Comparison of ENCODE assay signal across 3 worm cellular contexts in genomic region chrIV:8758620-8759019, ce11.
TF ChIP-seq lines count a peak whose summit lies in the region.

No protein-coding gene starts in this region.

TF ChIP-seq in whole organism, L1 larva, 84 proteins besides CTCF, POLR2A, EP300 and RAD21 (continued from another document and continues in another):
- TF ChIP-seq nhr-76 (tag; optimal IDR thresholded peaks at IDR 0.05; lab: Kevin White, UChicago): no peak
- no peak for TF ChIP-seq alr-1 (tag; optimal IDR thresholded peaks at IDR 0.05; lab: Kevin White, UChicago; ENCODE audit: borderline replicate concordance)
- TF ChIP-seq unc-130 (tag; optimal IDR thresholded peaks at IDR 0.05; lab: Kevin White, UChicago): no peak
- no peak for TF ChIP-seq mef-2 (tag; optimal IDR thresholded peaks at IDR 0.05; lab: Kevin White, UChicago)
- TF ChIP-seq fkh-10 (GFP tag; optimal IDR thresholded peaks at IDR 0.05; lab: Kevin White, UChicago): peak; percentile 40
- no peak for TF ChIP-seq nhr-84 (tag; optimal IDR thresholded peaks at IDR 0.05; lab: Kevin White, UChicago)
- TF ChIP-seq lsy-2 (tag; optimal IDR thresholded peaks at IDR 0.05; lab: Kevin White, UChicago): peak; percentile 4 to 50
- no peak for TF ChIP-seq mdl-1 (tag; optimal IDR thresholded peaks at IDR 0.05; lab: Kevin White, UChicago)
- no peak for TF ChIP-seq pag-3 (tag; optimal IDR thresholded peaks at IDR 0.05; lab: Kevin White, UChicago; ENCODE audit: borderline replicate concordance, insufficient read depth)
- no peak for TF ChIP-seq snpc-4 (tag; optimal IDR thresholded peaks at IDR 0.05; lab: Kevin White, UChicago)
- no peak for TF ChIP-seq nhr-90 (tag; optimal IDR thresholded peaks at IDR 0.05; lab: Kevin White, UChicago; ENCODE audit: poor library complexity)
- no peak for TF ChIP-seq hlh-4 (tag; optimal IDR thresholded peaks at IDR 0.05; lab: Kevin White, UChicago)
- TF ChIP-seq xbp-1 (tag; optimal IDR thresholded peaks at IDR 0.05; lab: Kevin White, UChicago): peak; percentile 4
- TF ChIP-seq fkh-4 (tag; optimal IDR thresholded peaks at IDR 0.05; lab: Kevin White, UChicago; ENCODE audit: borderline replicate concordance): no peak
- no peak for TF ChIP-seq egl-27 (tag; optimal IDR thresholded peaks at IDR 0.05; lab: Kevin White, UChicago)
- no peak for TF ChIP-seq pax-3 (tag; optimal IDR thresholded peaks at IDR 0.05; lab: Kevin White, UChicago)
- TF ChIP-seq aly-2 (tag; optimal IDR thresholded peaks at IDR 0.05; lab: Kevin White, UChicago): no peak
- TF ChIP-seq efl-1 (optimal IDR thresholded peaks at IDR 0.05; lab: Kevin White, UChicago): peak; percentile 38 to 50
- TF ChIP-seq efl-1 (GFP tag; optimal IDR thresholded peaks at IDR 0.05 in 1 of 2; lab: Kevin White, UChicago): peak in 1 of 2 experiments; percentile 13
- no peak for TF ChIP-seq nhr-20 (tag; optimal IDR thresholded peaks at IDR 0.05; lab: Kevin White, UChicago)
- TF ChIP-seq nhr-77 (tag; optimal IDR thresholded peaks at IDR 0.05; lab: Kevin White, UChicago): no peak
- no peak for TF ChIP-seq grh-1 (GFP tag; IDR thresholded peaks at IDR 0.05; lab: Robert Waterston, UW)
- TF ChIP-seq ztf-4 (tag; optimal IDR thresholded peaks at IDR 0.05; lab: Kevin White, UChicago): no peak
- no peak for TF ChIP-seq ceh-8 (GFP tag; optimal IDR thresholded peaks at IDR 0.05; lab: Kevin White, UChicago)
- TF ChIP-seq rnt-1 (tag; optimal IDR thresholded peaks at IDR 0.05; lab: Kevin White, UChicago): peak; percentile 34
- TF ChIP-seq egl-13 (tag; optimal IDR thresholded peaks at IDR 0.05; lab: Kevin White, UChicago): no peak
- no peak for TF ChIP-seq jun-1 (tag; optimal IDR thresholded peaks at IDR 0.05; lab: Kevin White, UChicago)
- no peak for TF ChIP-seq hpl-2 (GFP tag; optimal IDR thresholded peaks at IDR 0.05; lab: Kevin White, UChicago)
- peak; percentile 5 for TF ChIP-seq mep-1 (tag; optimal IDR thresholded peaks at IDR 0.05; lab: Kevin White, UChicago)
- TF ChIP-seq ceh-88 (GFP tag; IDR thresholded peaks at IDR 0.05; lab: Robert Waterston, UW): no peak
- no peak for TF ChIP-seq ces-1 (GFP tag; optimal IDR thresholded peaks at IDR 0.05; lab: Kevin White, UChicago)
- peak; percentile 31; the same call in 1 of the 2 replicates for TF ChIP-seq isw-1 (GFP tag; IDR thresholded peaks at IDR 0.05; lab: Robert Waterston, UW)
- no peak for TF ChIP-seq pqm-1 (tag; optimal IDR thresholded peaks at IDR 0.05; lab: Kevin White, UChicago)
- no peak for TF ChIP-seq zag-1 (tag; optimal IDR thresholded peaks at IDR 0.05; lab: Kevin White, UChicago)
- no peak for TF ChIP-seq sup-37 (GFP tag; optimal IDR thresholded peaks at IDR 0.05; lab: Kevin White, UChicago)
- no peak for TF ChIP-seq ama-1 (optimal IDR thresholded peaks at IDR 0.05; lab: Kevin White, UChicago)
- TF ChIP-seq nhr-12 (tag; optimal IDR thresholded peaks at IDR 0.05; lab: Kevin White, UChicago): no peak
- no peak for TF ChIP-seq lin-39 (tag; optimal IDR thresholded peaks at IDR 0.05; lab: Kevin White, UChicago)
- TF ChIP-seq nhr-85 (tag; lab: Kevin White, UChicago): no peak
- TF ChIP-seq fos-1 (tag; optimal IDR thresholded peaks at IDR 0.05; lab: Kevin White, UChicago): no peak
- no peak for TF ChIP-seq nhr-11 (tag; optimal IDR thresholded peaks at IDR 0.05; lab: Kevin White, UChicago)
- peak; percentile 2 to 65 (median 26) for TF ChIP-seq ceh-82 (tag; optimal IDR thresholded peaks at IDR 0.05; lab: Kevin White, UChicago)
- no peak for TF ChIP-seq aha-1 (tag; optimal IDR thresholded peaks at IDR 0.05; lab: Kevin White, UChicago)
- no peak for TF ChIP-seq tbx-2 (tag; optimal IDR thresholded peaks at IDR 0.05; lab: Kevin White, UChicago)
- no peak for TF ChIP-seq unc-62 (GFP tag; optimal IDR thresholded peaks at IDR 0.05; lab: Kevin White, UChicago)

TF ChIP-seq in whole organism, L2 larva, 48 proteins besides CTCF, POLR2A, EP300 and RAD21 (continued from another document):
- TF ChIP-seq sem-4 (tag; optimal IDR thresholded peaks at IDR 0.05; lab: Kevin White, UChicago) (no peak), lsy-2 (tag; optimal IDR thresholded peaks at IDR 0.05; lab: Kevin White, UChicago) (peak in 1 of 2 experiments; percentile 64), R02D3.7 (tag; optimal IDR thresholded peaks at IDR 0.05; lab: Kevin White, UChicago) (no peak), Y55F3AM.14 (GFP tag; optimal IDR thresholded peaks at IDR 0.05; lab: Kevin White, UChicago) (no peak), nhr-77 (tag; optimal IDR thresholded peaks at IDR 0.05; lab: Kevin White, UChicago) (no peak), ztf-11 (tag; optimal IDR thresholded peaks at IDR 0.05; lab: Kevin White, UChicago) (no peak), nhr-21 (tag; optimal IDR thresholded peaks at IDR 0.05; lab: Kevin White, UChicago) (no peak), unc-62 (GFP tag; optimal IDR thresholded peaks at IDR 0.05; lab: Kevin White, UChicago) (no peak), nhr-129 (tag; optimal IDR thresholded peaks at IDR 0.05; lab: Kevin White, UChicago) (peak; percentile 37), C34F6.9 (tag; optimal IDR thresholded peaks at IDR 0.05; lab: Kevin White, UChicago) (peak; percentile 54), zag-1 (tag; optimal IDR thresholded peaks at IDR 0.05; lab: Kevin White, UChicago) (peak; percentile 50), nhr-12 (tag; optimal IDR thresholded peaks at IDR 0.05; lab: Kevin White, UChicago) (no peak), dmd-4 (tag; optimal IDR thresholded peaks at IDR 0.05; lab: Kevin White, UChicago) (no peak), nhr-25 (tag; optimal IDR thresholded peaks at IDR 0.05; lab: Kevin White, UChicago) (no peak), ceh-16 (tag; optimal IDR thresholded peaks at IDR 0.05; lab: Kevin White, UChicago) (no peak), unc-39 (tag; optimal IDR thresholded peaks at IDR 0.05; lab: Kevin White, UChicago) (no peak), peb-1 (tag; optimal IDR thresholded peaks at IDR 0.05; lab: Kevin White, UChicago) (no peak), lin-13 (GFP tag; optimal IDR thresholded peaks at IDR 0.05; lab: Kevin White, UChicago) (peak; percentile 34), blmp-1 (tag; optimal IDR thresholded peaks at IDR 0.05; lab: Kevin White, UChicago; ENCODE audit: insufficient read depth) (no peak), lin-11 (tag; optimal IDR thresholded peaks at IDR 0.05; lab: Kevin White, UChicago) (no peak), ZK546.5 (tag; optimal IDR thresholded peaks at IDR 0.05; lab: Kevin White, UChicago) (no peak), mab-5 (tag; optimal IDR thresholded peaks at IDR 0.05; lab: Kevin White, UChicago) (no peak), ceh-82 (tag; optimal IDR thresholded peaks at IDR 0.05; lab: Kevin White, UChicago) (no peak), ztf-1 (GFP tag; conservative IDR thresholded peaks at IDR 0.05; lab: Robert Waterston, UW) (no peak), sma-3 (GFP tag; optimal IDR thresholded peaks at IDR 0.05; lab: Kevin White, UChicago) (no peak), alr-1 (tag; optimal IDR thresholded peaks at IDR 0.05; lab: Kevin White, UChicago) (no peak), nhr-23 (tag; optimal IDR thresholded peaks at IDR 0.05; lab: Kevin White, UChicago) (no peak), F13H6.1 (tag; optimal IDR thresholded peaks at IDR 0.05; lab: Kevin White, UChicago) (no peak), elt-3 (tag; optimal IDR thresholded peaks at IDR 0.05; lab: Kevin White, UChicago) (no peak), snpc-4 (tag; optimal IDR thresholded peaks at IDR 0.05; lab: Kevin White, UChicago) (no peak), fos-1 (tag; optimal IDR thresholded peaks at IDR 0.05; lab: Kevin White, UChicago) (peak; percentile 26), nhr-10 (tag; optimal IDR thresholded peaks at IDR 0.05; lab: Kevin White, UChicago) (no peak), aly-2 (tag; optimal IDR thresholded peaks at IDR 0.05; lab: Kevin White, UChicago) (no peak), mdl-1 (tag; optimal IDR thresholded peaks at IDR 0.05; lab: Kevin White, UChicago) (no peak), mbf-1 (tag; optimal IDR thresholded peaks at IDR 0.05; lab: Kevin White, UChicago) (no peak)

TF ChIP-seq in whole organism, L4 larva, 104 proteins besides CTCF, POLR2A, EP300 and RAD21 (continued from another document):
- no peak for TF ChIP-seq snpc-1.2 (GFP tag; IDR thresholded peaks at IDR 0.05; lab: Robert Waterston, UW)
- TF ChIP-seq Y48G9A.11 (GFP tag; IDR thresholded peaks at IDR 0.05; lab: Robert Waterston, UW): no peak
- TF ChIP-seq dpl-1 (GFP tag; optimal IDR thresholded peaks at IDR 0.05; lab: Kevin White, UChicago): no peak
- no peak for TF ChIP-seq F10B5.3 (tag; optimal IDR thresholded peaks at IDR 0.05; lab: Kevin White, UChicago)
- TF ChIP-seq hlh-11 (tag; optimal IDR thresholded peaks at IDR 0.05; lab: Kevin White, UChicago): peak; percentile 31
- TF ChIP-seq nhr-6 (tag; optimal IDR thresholded peaks at IDR 0.05; lab: Kevin White, UChicago): no peak
- TF ChIP-seq rbr-2 (tag; optimal IDR thresholded peaks at IDR 0.05; lab: Kevin White, UChicago): peak; percentile 42
- no peak for TF ChIP-seq ceh-82 (tag; optimal IDR thresholded peaks at IDR 0.05; lab: Kevin White, UChicago)
- peak; percentile 75 for TF ChIP-seq ctbp-1 (GFP tag; IDR thresholded peaks at IDR 0.05; lab: Robert Waterston, UW)
- no peak for TF ChIP-seq F49E8.2 (tag; optimal IDR thresholded peaks at IDR 0.05; lab: Kevin White, UChicago; ENCODE audit: borderline replicate concordance)
- no peak for TF ChIP-seq snpc-4 (tag; optimal IDR thresholded peaks at IDR 0.05; lab: Kevin White, UChicago)
- TF ChIP-seq lsy-2 (tag; optimal IDR thresholded peaks at IDR 0.05; lab: Kevin White, UChicago): peak in 1 of 2 experiments; percentile 52
- TF ChIP-seq nhr-48 (tag; optimal IDR thresholded peaks at IDR 0.05; lab: Kevin White, UChicago): no peak
- 0 out of 2 replicates have a peak, but pooled peaks have one; percentile 16 for TF ChIP-seq hmg-1.1 (GFP tag; IDR thresholded peaks at IDR 0.05; lab: Robert Waterston, UW)
- no peak for TF ChIP-seq nhr-237 (tag; optimal IDR thresholded peaks at IDR 0.05; lab: Kevin White, UChicago)
- no peak for TF ChIP-seq mxl-3 (GFP tag; optimal IDR thresholded peaks at IDR 0.05; lab: Kevin White, UChicago)
- TF ChIP-seq hlh-30 (tag; optimal IDR thresholded peaks at IDR 0.05; lab: Kevin White, UChicago; ENCODE audit: insufficient read depth): peak; percentile 34
- TF ChIP-seq dmd-8 (GFP tag; IDR thresholded peaks at IDR 0.05; lab: Robert Waterston, UW): no peak
